Worm (Caenorhabditis elegans): ENCODE results near the gene ctl-1.

ce11 chrII:14269839-14270238 is 36.2 kb downstream of the ctl-1 start:
- TF ChIP-seq him-1 (tag; optimal IDR thresholded peaks at IDR 0.05) (no peak), dao-5 (tag; optimal IDR thresholded peaks at IDR 0.05) (no peak), W03F9.2 (tag; optimal IDR thresholded peaks at IDR 0.05) (no peak)

Data from whole organism, L4/young adult.